Fruit fly (Drosophila melanogaster): ENCODE measurements around the gene Dhc16F.

dm6 chrX:18101098-18101711, 36.9 kb downstream of the Dhc16F start, which contains the start of gene Mvb12:
- no peak for TF ChIP-seq Hr39 (GFP tag; optimal IDR thresholded peaks at IDR 0.05)
- peak; percentile 5 for TF ChIP-seq CG6854 (GFP tag; optimal IDR thresholded peaks at IDR 0.05)
- no peak for TF ChIP-seq Gug (GFP tag; IDR thresholded peaks at IDR 0.05)
- no peak for TF ChIP-seq CG3032 (tag; optimal IDR thresholded peaks at IDR 0.05)
- TF ChIP-seq CG32006 (GFP tag; optimal IDR thresholded peaks at IDR 0.05), result no peak
- no peak for TF ChIP-seq salr (GFP tag; optimal IDR thresholded peaks at IDR 0.05)
- TF ChIP-seq CG9139 (GFP tag; optimal IDR thresholded peaks at IDR 0.05), result no peak
- TF ChIP-seq OdsH (GFP tag; optimal IDR thresholded peaks at IDR 0.05), result no peak
- no peak for TF ChIP-seq Hr4 (GFP tag; optimal IDR thresholded peaks at IDR 0.05)
- no peak for TF ChIP-seq CG31627 (GFP tag; optimal IDR thresholded peaks at IDR 0.05)
- no peak for TF ChIP-seq cyc (GFP tag; optimal IDR thresholded peaks at IDR 0.05)
- TF ChIP-seq Eip78C (GFP tag), result no peak
